Worm (Caenorhabditis elegans) whole organism, late embryonic: Measurements from ENCODE around the gene fax-1.

Experiments used
- C08G9.2 ChIP-seq: sonication (generic microtip); optimal IDR thresholded peaks from 2 replicates; lab custom pipeline; 2016; ENCODE audit warnings: mild to moderate bottlenecking, missing genetic modification characterization, moderate library complexity, missing compliant biosample characterization
- C38D4.7 ChIP-seq: fragments of 200-800 bp; sonication (Bioruptor generic); optimal IDR thresholded peaks from 2 replicates; lab custom pipeline; 2018; ENCODE audit warnings: mild to moderate bottlenecking, missing genetic modification characterization, moderate library complexity, missing compliant biosample characterization
- K09A11.1 ChIP-seq: sonication (generic microtip); optimal IDR thresholded peaks from 2 replicates; lab custom pipeline; 2017; ENCODE audit warnings: antibody characterized with exemption, mild to moderate bottlenecking, missing genetic modification characterization, missing compliant biosample characterization; ENCODE audit not compliant: insufficient read depth
- T23F11.4 ChIP-seq: fragments of 200-800 bp; sonication (Bioruptor generic); optimal IDR thresholded peaks from 2 replicates; lab custom pipeline; 2018; ENCODE audit warnings: mild to moderate bottlenecking, missing genetic modification characterization, missing compliant biosample characterization
- ama-1 ChIP-seq: fragments of 150-350 bp; optimal IDR thresholded peaks from 2 replicates; lab custom pipeline; 2014
- ceh-14 ChIP-seq: sonication (generic microtip); optimal IDR thresholded peaks from 2 replicates; lab custom pipeline; 2016; ENCODE audit warnings: missing genotype, missing genetic modification characterization, missing compliant biosample characterization
- ceh-19 ChIP-seq: fragments of 200-800 bp; sonication (Bioruptor generic); optimal IDR thresholded peaks from 2 replicates; lab custom pipeline; 2018; ENCODE audit warnings: mild to moderate bottlenecking, missing genetic modification characterization, missing compliant biosample characterization
- ceh-30 ChIP-seq: fragments of 150-350 bp; optimal IDR thresholded peaks from 2 replicates; lab custom pipeline; 2014; ENCODE audit warnings: missing biosample characterization, missing genetic modification characterization
- ceh-31 ChIP-seq: sonication (generic microtip); optimal IDR thresholded peaks from 2 replicates; lab custom pipeline; 2016; ENCODE audit warnings: missing genetic modification characterization, missing compliant biosample characterization
- ceh-34 ChIP-seq: sonication (generic microtip); optimal IDR thresholded peaks from 2 replicates; lab custom pipeline; 2016; ENCODE audit warnings: mild to moderate bottlenecking, missing genetic modification characterization, missing compliant biosample characterization
- ceh-45 ChIP-seq: fragments of 200-800 bp; sonication (Bioruptor generic); IDR thresholded peaks from 2 replicates; pipeline ENCODE4 v1.3.6; 2022; ENCODE audit warnings: missing genetic modification reagents, missing genetic modification characterization, missing compliant biosample characterization
- ceh-9 ChIP-seq: sonication (generic microtip); optimal IDR thresholded peaks from 2 replicates; lab custom pipeline; 2016; ENCODE audit warnings: mild to moderate bottlenecking, missing genetic modification characterization, inconsistent platforms, missing compliant biosample characterization
- che-1 ChIP-seq: sonication (generic microtip); optimal IDR thresholded peaks from 2 replicates; lab custom pipeline; 2016; ENCODE audit warnings: mild to moderate bottlenecking, missing genetic modification characterization, missing compliant biosample characterization
- dmd-4 ChIP-seq: sonication (generic microtip); optimal IDR thresholded peaks from 2 replicates; lab custom pipeline; 2016; ENCODE audit warnings: borderline replicate concordance, missing genetic modification characterization, missing compliant biosample characterization
- elt-4 ChIP-seq: sonication (generic microtip); optimal IDR thresholded peaks from 2 replicates; lab custom pipeline; 2016; ENCODE audit warnings: missing genetic modification characterization, missing compliant biosample characterization
- ets-4 ChIP-seq: sonication (generic microtip); optimal IDR thresholded peaks from 2 replicates; lab custom pipeline; 2016; ENCODE audit warnings: missing genetic modification characterization, missing compliant biosample characterization
- eyg-1 ChIP-seq: sonication (generic microtip); optimal IDR thresholded peaks from 2 replicates; lab custom pipeline; 2016; ENCODE audit warnings: missing genotype, missing genetic modification characterization, missing compliant biosample characterization
- fax-1 ChIP-seq: sonication (generic microtip); optimal IDR thresholded peaks from 2 replicates; lab custom pipeline; 2016; ENCODE audit warnings: missing genotype, missing genetic modification characterization, missing compliant biosample characterization
- fkh-10 ChIP-seq: fragments of 150-350 bp; optimal IDR thresholded peaks from 2 replicates; lab custom pipeline; 2014; ENCODE audit warnings: missing biosample characterization, missing genetic modification reagents, missing genetic modification characterization
- fkh-6 ChIP-seq: sonication (generic microtip); optimal IDR thresholded peaks from 2 replicates; lab custom pipeline; 2016; ENCODE audit warnings: missing genetic modification characterization, missing compliant biosample characterization
- gmeb-2 ChIP-seq: sonication (generic microtip); optimal IDR thresholded peaks from 2 replicates; lab custom pipeline; 2016; ENCODE audit warnings: missing genetic modification characterization, inconsistent platforms, missing compliant biosample characterization
- hlh-15 ChIP-seq: sonication (generic microtip); optimal IDR thresholded peaks from 2 replicates; lab custom pipeline; 2016; ENCODE audit warnings: missing genetic modification characterization, missing compliant biosample characterization
- hlh-30 ChIP-seq: sonication (generic microtip); optimal IDR thresholded peaks from 2 replicates; lab custom pipeline; 2017; ENCODE audit warnings: antibody characterized with exemption, missing genetic modification characterization, missing compliant biosample characterization; ENCODE audit not compliant: insufficient read depth
- hlh-6 ChIP-seq: sonication (generic microtip); optimal IDR thresholded peaks from 2 replicates; lab custom pipeline; 2016; ENCODE audit warnings: missing genotype, missing genetic modification characterization, missing compliant biosample characterization
- hlh-8 ChIP-seq: sonication (generic microtip); optimal IDR thresholded peaks from 2 replicates; lab custom pipeline; 2016; ENCODE audit warnings: missing genotype, missing genetic modification characterization, missing compliant biosample characterization
- lin-11 ChIP-seq: fragments of 200-800 bp; sonication (Bioruptor generic); optimal IDR thresholded peaks from 2 replicates; lab custom pipeline; 2018; ENCODE audit warnings: mild to moderate bottlenecking, missing genetic modification characterization, missing compliant biosample characterization
- madf-2 ChIP-seq: sonication (generic microtip); optimal IDR thresholded peaks from 2 replicates; lab custom pipeline; 2017; ENCODE audit warnings: missing genetic modification characterization, missing compliant biosample characterization
- mec-3 ChIP-seq: sonication (generic microtip); optimal IDR thresholded peaks from 2 replicates; lab custom pipeline; 2016; ENCODE audit warnings: borderline replicate concordance, missing genetic modification characterization, missing compliant biosample characterization
- nfya-1 ChIP-seq: sonication (generic microtip); optimal IDR thresholded peaks from 2 replicates; lab custom pipeline; 2017; ENCODE audit warnings: missing genetic modification characterization, mild to moderate bottlenecking, missing compliant biosample characterization, antibody characterized with exemption, moderate library complexity
- nhr-232 ChIP-seq: sonication (generic microtip); optimal IDR thresholded peaks from 2 replicates; lab custom pipeline; 2016; ENCODE audit warnings: missing genetic modification characterization, missing compliant biosample characterization
- npax-4 ChIP-seq: sonication (generic microtip); optimal IDR thresholded peaks from 2 replicates; lab custom pipeline; 2016; ENCODE audit warnings: missing genetic modification characterization, missing compliant biosample characterization
- pag-3 ChIP-seq: sonication (generic microtip); optimal IDR thresholded peaks from 2 replicates; lab custom pipeline; 2016; ENCODE audit warnings: missing compliant biosample characterization, missing genetic modification characterization, borderline replicate concordance
- pat-9 ChIP-seq: fragments of 200-800 bp; sonication (Bioruptor generic); optimal IDR thresholded peaks from 2 replicates; lab custom pipeline; 2018; ENCODE audit warnings: mild to moderate bottlenecking, missing genetic modification characterization, moderate library complexity, missing compliant biosample characterization
- pha-2 ChIP-seq: sonication (generic microtip); optimal IDR thresholded peaks from 2 replicates; lab custom pipeline; 2017; ENCODE audit warnings: mild to moderate bottlenecking, missing genetic modification characterization, missing compliant biosample characterization
- pha-4 ChIP-seq: fragments of 150-350 bp; optimal IDR thresholded peaks from 2 replicates; lab custom pipeline; 2018; ENCODE audit warnings: missing biosample characterization, missing genetic modification reagents, missing genetic modification characterization
- pros-1 ChIP-seq: fragments of 150-350 bp; optimal IDR thresholded peaks from 2 replicates; lab custom pipeline; 2014; ENCODE audit warnings: missing biosample characterization, missing genetic modification reagents, missing genetic modification characterization
- rnt-1 ChIP-seq: sonication (generic microtip); optimal IDR thresholded peaks from 2 replicates; lab custom pipeline; 2016; ENCODE audit warnings: missing genetic modification characterization, missing compliant biosample characterization
- sdc-2 ChIP-seq: sonication (generic microtip); optimal IDR thresholded peaks from 2 replicates; lab custom pipeline; 2016; ENCODE audit warnings: missing genotype, missing genetic modification characterization, missing compliant biosample characterization
- sox-2 ChIP-seq: fragments of 200-800 bp; sonication (Bioruptor generic); IDR thresholded peaks from 2 replicates; pipeline ENCODE4 v1.3.6; 2022; ENCODE audit warnings: missing genetic modification reagents, missing genetic modification characterization, missing compliant biosample characterization
- sox-4 ChIP-seq: sonication (generic microtip); optimal IDR thresholded peaks from 2 replicates; lab custom pipeline; 2017; ENCODE audit warnings: mild to moderate bottlenecking, missing genetic modification characterization, inconsistent platforms, missing compliant biosample characterization
- syd-9 ChIP-seq: sonication (generic microtip); optimal IDR thresholded peaks from 2 replicates; lab custom pipeline; 2016; ENCODE audit warnings: mild to moderate bottlenecking, missing genetic modification characterization, moderate library complexity, missing compliant biosample characterization
- tbx-2 ChIP-seq: sonication (generic microtip); optimal IDR thresholded peaks from 2 replicates; lab custom pipeline; 2016; ENCODE audit warnings: missing genetic modification characterization, missing compliant biosample characterization
- tbx-7 ChIP-seq: sonication (generic microtip); optimal IDR thresholded peaks from 2 replicates; lab custom pipeline; 2016; ENCODE audit warnings: missing genotype, missing genetic modification characterization, missing compliant biosample characterization
- ttx-3 ChIP-seq: sonication (generic microtip); optimal IDR thresholded peaks from 2 replicates; lab custom pipeline; 2016; ENCODE audit warnings: missing genetic modification reagents, missing genetic modification characterization, missing compliant biosample characterization
- unc-42 ChIP-seq: sonication (generic microtip); optimal IDR thresholded peaks from 2 replicates; lab custom pipeline; 2016; ENCODE audit warnings: missing genotype, missing genetic modification characterization, missing compliant biosample characterization
- unc-55 ChIP-seq: sonication (generic microtip); optimal IDR thresholded peaks from 2 replicates; lab custom pipeline; 2017; ENCODE audit warnings: missing biosample characterization, missing genetic modification reagents, missing genetic modification characterization
- unc-86 ChIP-seq: sonication (generic microtip); optimal IDR thresholded peaks from 2 replicates; lab custom pipeline; 2016; ENCODE audit warnings: missing genetic modification characterization, missing compliant biosample characterization
- ztf-16 ChIP-seq: sonication (generic microtip); optimal IDR thresholded peaks from 2 replicates; lab custom pipeline; 2017; ENCODE audit warnings: missing genetic modification characterization, missing compliant biosample characterization

fax-1 gene

DNA sequence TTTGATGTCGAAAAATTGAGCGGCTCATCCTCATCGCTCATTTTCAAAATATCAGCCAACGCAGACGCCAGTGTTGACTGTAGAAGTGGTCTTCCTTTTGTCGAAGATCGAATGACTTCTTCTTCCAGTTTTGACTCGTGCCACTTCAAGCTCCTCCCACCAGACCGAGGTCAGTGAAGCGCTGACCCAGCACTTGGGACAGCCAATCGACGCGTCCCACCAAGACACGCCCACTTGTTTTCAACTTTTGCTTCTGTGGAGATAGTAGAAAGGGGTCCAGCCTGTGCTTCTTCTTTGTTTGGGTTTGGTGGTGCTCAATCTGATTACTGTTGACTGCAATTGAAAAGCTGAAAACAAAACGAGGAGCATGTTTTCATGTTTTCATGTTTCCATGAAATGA, at the start of gene fax-1:
fax-1 (minus strand) TSS at position 101 of the 400 bp plus-strand sequence.
- TF ChIP-seq nhr-232, result no peak
- peak; percentile 7 for TF ChIP-seq unc-42 (tag; lab: Kevin White, UChicago)

DNA sequence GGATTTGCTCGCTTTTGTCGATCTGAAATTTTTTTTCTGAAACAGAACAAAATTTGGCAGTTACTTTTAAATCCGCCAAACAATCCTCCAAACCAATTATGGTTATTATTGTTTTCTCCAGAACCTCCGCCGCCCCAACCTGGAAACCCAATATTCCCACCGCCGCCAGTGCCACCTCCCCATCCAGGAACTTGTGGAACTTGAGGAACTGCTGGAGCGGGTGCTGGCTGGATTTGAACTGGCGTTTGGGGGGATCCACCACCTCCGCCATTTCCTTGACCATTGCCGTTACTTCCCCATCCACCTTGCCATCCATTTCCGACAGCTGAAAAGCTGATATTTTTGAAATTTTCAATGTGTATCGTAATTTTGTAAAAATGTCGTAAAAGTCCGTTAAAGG, 48.6 kb upstream of the fax-1 start:
- TF ChIP-seq tbx-7, result no peak
- no peak for TF ChIP-seq fkh-6 (tag; lab: Kevin White, UChicago)
- no peak for TF ChIP-seq syd-9 (tag; lab: Kevin White, UChicago)
- TF ChIP-seq T23F11.4 (GFP tag; lab: Kevin White, UChicago), result no peak
- TF ChIP-seq hlh-6 (tag; lab: Kevin White, UChicago), result no peak
- no peak for TF ChIP-seq unc-55
- TF ChIP-seq fkh-10 (GFP tag; lab: Kevin White, UChicago), result no peak
- TF ChIP-seq npax-4, result no peak
- no peak for TF ChIP-seq sdc-2 (tag; lab: Kevin White, UChicago)
- no peak for TF ChIP-seq sox-4 (tag; lab: Kevin White, UChicago)
- no peak for TF ChIP-seq pros-1 (tag; lab: Kevin White, UChicago)

DNA sequence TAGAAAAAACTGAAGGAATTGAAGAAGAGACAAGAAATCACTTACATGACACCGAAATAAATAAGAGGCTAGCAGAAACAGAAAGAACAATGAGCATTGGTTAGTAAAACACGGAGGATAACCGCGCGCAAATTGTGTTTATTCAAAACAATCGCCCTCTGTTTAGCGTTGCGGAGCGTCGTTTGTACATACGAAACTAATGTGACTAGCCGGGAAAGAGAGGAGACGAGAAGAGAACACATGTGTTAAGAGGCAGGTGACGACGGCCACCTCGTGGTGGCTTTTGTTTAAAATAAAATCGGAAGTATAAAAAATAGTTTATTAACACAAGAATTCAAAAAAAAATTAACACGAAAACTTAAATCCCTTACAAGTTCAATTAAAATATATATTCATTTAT, 46.7 kb upstream of the fax-1 start, which contains the start of gene F40F4.7:
F40F4.7 (minus strand) TSS at position 122 of the 400 bp plus-strand sequence.
- TF ChIP-seq che-1 (no peak), pat-9 (tag; lab: Kevin White, UChicago) (no peak), mec-3 (no peak), ceh-31 (tag; lab: Kevin White, UChicago) (peak; percentile 41), K09A11.1 (tag; lab: Kevin White, UChicago) (no peak), sox-4 (tag; lab: Kevin White, UChicago) (no peak), ets-4 (tag; lab: Kevin White, UChicago) (no peak), sox-2 (GFP tag; lab: Robert Waterston, UW) (no peak), ceh-19 (GFP tag; lab: Kevin White, UChicago) (no peak), ceh-9 (tag; lab: Kevin White, UChicago) (no peak), ceh-45 (GFP tag; lab: Robert Waterston, UW) (no peak), lin-11 (tag; lab: Kevin White, UChicago) (no peak), gmeb-2 (no peak), C38D4.7 (GFP tag; lab: Kevin White, UChicago) (no peak), T23F11.4 (GFP tag; lab: Kevin White, UChicago) (no peak), pha-4 (no peak), pha-2 (tag; lab: Kevin White, UChicago) (no peak), ceh-30 (tag; lab: Kevin White, UChicago) (no peak), dmd-4 (tag; lab: Kevin White, UChicago) (no peak), elt-4 (tag; lab: Kevin White, UChicago) (no peak), hlh-8 (peak; percentile 51), madf-2 (no peak), npax-4 (no peak), unc-42 (tag; lab: Kevin White, UChicago) (peak; percentile 72), rnt-1 (peak; percentile 29), pag-3 (no peak), unc-55 (peak; percentile 61), fax-1 (no peak), nfya-1 (tag; lab: Kevin White, UChicago) (peak; percentile 54), fkh-10 (GFP tag; lab: Kevin White, UChicago) (no peak), ama-1 (lab: Kevin White, UChicago) (no peak), ztf-16 (tag; lab: Kevin White, UChicago) (no peak), pros-1 (tag; lab: Kevin White, UChicago) (no peak), hlh-30 (tag; lab: Kevin White, UChicago) (peak; percentile 91), ceh-14 (no peak), hlh-15 (tag; lab: Kevin White, UChicago) (no peak), ttx-3 (no peak), tbx-2 (tag; lab: Kevin White, UChicago) (peak; percentile 57), nhr-232 (no peak), ceh-34 (tag; lab: Kevin White, UChicago) (peak; percentile 18), C08G9.2 (no peak), fkh-6 (tag; lab: Kevin White, UChicago) (no peak), eyg-1 (no peak), unc-86 (tag; lab: Kevin White, UChicago) (no peak), tbx-7 (no peak), hlh-6 (tag; lab: Kevin White, UChicago) (no peak)
